Fruit fly (Drosophila melanogaster): ENCODE measurements around the gene CG5783.

The CG5783 gene

dm6 chr2L:18184648-18185243, 28.9 kb downstream of the CG5783 start, which contains the start of gene Ptp36E (continued):
- peak; percentile 84 for TF ChIP-seq dysf (GFP tag; IDR thresholded peaks at IDR 0.05)
- TF ChIP-seq cas (GFP tag; IDR thresholded peaks at IDR 0.05) = no peak
- peak; percentile 49; the same call in 1 of the 2 replicates for TF ChIP-seq E2f2 (GFP tag; IDR thresholded peaks at IDR 0.05)
- peak; percentile 81 for TF ChIP-seq CG7839 (tag; optimal IDR thresholded peaks at IDR 0.05)
- peak; percentile 75 for TF ChIP-seq ttk (GFP tag; IDR thresholded peaks at IDR 0.05)
- peak; percentile 78 for TF ChIP-seq Med (GFP tag)
- peak; percentile 50 for TF ChIP-seq CG1602 (GFP tag; optimal IDR thresholded peaks at IDR 0.05)
- no peak for TF ChIP-seq hb (GFP tag; IDR thresholded peaks at IDR 0.05; ENCODE audit: partially characterized antibody)
- TF ChIP-seq Rx (GFP tag; IDR thresholded peaks at IDR 0.05) = peak; percentile 55; the same call in 1 of the 2 replicates
- no peak for TF ChIP-seq CG10979 (tag; optimal IDR thresholded peaks at IDR 0.05)
- TF ChIP-seq CG8089 (GFP tag; optimal IDR thresholded peaks at IDR 0.05) = peak; percentile 1
- no peak for TF ChIP-seq CG12104 (GFP tag; optimal IDR thresholded peaks at IDR 0.05)
- TF ChIP-seq CG2129 (GFP tag; IDR thresholded peaks at IDR 0.05; ENCODE audit: partially characterized antibody) = no peak
- peak; percentile 13 for TF ChIP-seq Max (GFP tag; optimal IDR thresholded peaks at IDR 0.05)
- no peak for TF ChIP-seq sna (GFP tag; IDR thresholded peaks at IDR 0.05; ENCODE audit: partially characterized antibody)
- peak; percentile 13; the same call in 1 of the 2 replicates for TF ChIP-seq Adf1 (GFP tag; IDR thresholded peaks at IDR 0.05)
- TF ChIP-seq sisA (GFP tag; IDR thresholded peaks at IDR 0.05) = peak; percentile 73
- TF ChIP-seq CG17361 (GFP tag; IDR thresholded peaks at IDR 0.05) = peak; percentile 89; the same call in 2 of the 3 replicates
- TF ChIP-seq salm (tag; optimal IDR thresholded peaks at IDR 0.05) = peak; percentile 77
- TF ChIP-seq cato (GFP tag; optimal IDR thresholded peaks at IDR 0.05; ENCODE audit: borderline replicate concordance) = peak; percentile 59
- TF ChIP-seq jing (GFP tag; optimal IDR thresholded peaks at IDR 0.05) = no peak
- TF ChIP-seq org-1 (GFP tag; optimal IDR thresholded peaks at IDR 0.05) = peak; percentile 79
- no peak for TF ChIP-seq ash1 (GFP tag; optimal IDR thresholded peaks at IDR 0.05)
- TF ChIP-seq CG11456 (GFP tag; IDR thresholded peaks at IDR 0.05) = peak; percentile 64; the same call in 2 of the 3 replicates
- peak; percentile 56 for TF ChIP-seq tin (GFP tag; optimal IDR thresholded peaks at IDR 0.05)
- peak; percentile 82 for TF ChIP-seq fd96Cb (tag; optimal IDR thresholded peaks at IDR 0.05)
- no peak for TF ChIP-seq CG12299 (tag; optimal IDR thresholded peaks at IDR 0.05)
- peak; percentile 77 for TF ChIP-seq Aef1 (GFP tag; IDR thresholded peaks at IDR 0.05)
- no peak for TF ChIP-seq Dfd (GFP tag; optimal IDR thresholded peaks at IDR 0.05)
- peak; percentile 82 for TF ChIP-seq Atf6 (GFP tag; IDR thresholded peaks at IDR 0.05)
- TF ChIP-seq CG9876 (GFP tag; optimal IDR thresholded peaks at IDR 0.05) = no peak
- TF ChIP-seq CG18262 (tag; optimal IDR thresholded peaks at IDR 0.05) = peak; percentile 91
- peak; percentile 82 for TF ChIP-seq CG31224 (GFP tag; IDR thresholded peaks at IDR 0.05)
- peak; percentile 85 for TF ChIP-seq CG4424 (GFP tag; optimal IDR thresholded peaks at IDR 0.05)
- no peak for TF ChIP-seq corto (GFP tag; optimal IDR thresholded peaks at IDR 0.05)
- peak; percentile 21 for TF ChIP-seq CG16863 (GFP tag; optimal IDR thresholded peaks at IDR 0.05)
- peak; percentile 28; the same call in 1 of the 3 replicates for TF ChIP-seq C15 (GFP tag; IDR thresholded peaks at IDR 0.05)
- peak; percentile 92 for TF ChIP-seq Meics (GFP tag; optimal IDR thresholded peaks at IDR 0.05)
- TF ChIP-seq Fer1 (GFP tag; optimal IDR thresholded peaks at IDR 0.05) = peak; percentile 89
- no peak for TF ChIP-seq cg (GFP tag; optimal IDR thresholded peaks at IDR 0.05)
- TF ChIP-seq CG5180 (GFP tag; optimal IDR thresholded peaks at IDR 0.05) = peak; percentile 74
- peak; percentile 84 for TF ChIP-seq CG9215 (GFP tag; IDR thresholded peaks at IDR 0.05)
- TF ChIP-seq klu (GFP tag; IDR thresholded peaks at IDR 0.05) = peak; percentile 45
- peak; percentile 79 for TF ChIP-seq D19B (GFP tag; optimal IDR thresholded peaks at IDR 0.05)
- peak; percentile 55; the same call in 1 of the 2 replicates for TF ChIP-seq CG17612 (GFP tag; IDR thresholded peaks at IDR 0.05)
- TF ChIP-seq CG31365 (tag; optimal IDR thresholded peaks at IDR 0.05) = no peak
- TF ChIP-seq CG33557 (GFP tag; optimal IDR thresholded peaks at IDR 0.05) = no peak
- peak; percentile 85 for TF ChIP-seq CoRest (tag; optimal IDR thresholded peaks at IDR 0.05)
- no peak for TF ChIP-seq zen2 (GFP tag; IDR thresholded peaks at IDR 0.05; ENCODE audit: partially characterized antibody)
- peak; percentile 81 for TF ChIP-seq Blimp-1 (GFP tag; optimal IDR thresholded peaks at IDR 0.05)

All from whole organism, embryonic.